Fruit fly (Drosophila melanogaster) whole organism, embryonic: ENCODE results near the gene Cyp12a4.

Experiments
- BtbVII ChIP-seq: fragments of 200-800 bp; sonication (Bioruptor generic); optimal IDR thresholded peaks from 3 replicates; lab custom pipeline; 2017; ENCODE audit warnings: missing biosample characterization, mild to moderate bottlenecking, missing genetic modification characterization
- CG10147 ChIP-seq: fragments of 200-800 bp; sonication (Bioruptor generic); optimal IDR thresholded peaks from 2 replicates; lab custom pipeline; 2019; ENCODE audit warnings: missing biosample characterization, mild to moderate bottlenecking, missing genetic modification characterization, moderate library complexity
- CG12104 ChIP-seq: fragments of 200-800 bp; sonication (Bioruptor generic); optimal IDR thresholded peaks from 3 replicates; lab custom pipeline; 2016; ENCODE audit warnings: missing biosample characterization, missing genetic modification characterization
- CG12155 ChIP-seq: fragments of 200-800 bp; sonication (Bioruptor generic); optimal IDR thresholded peaks from 3 replicates; lab custom pipeline; 2016; ENCODE audit warnings: missing biosample characterization, missing genetic modification characterization
- CG13894 ChIP-seq: fragments of 200-800 bp; sonication (Bioruptor generic); optimal IDR thresholded peaks from 3 replicates; lab custom pipeline; 2018; ENCODE audit warnings: missing biosample characterization, mild to moderate bottlenecking, missing genetic modification characterization, moderate library complexity
- CG14014 ChIP-seq: fragments of 200-800 bp; sonication (Bioruptor generic); IDR thresholded peaks from 2 replicates; pipeline ENCODE4 v1.3.6; 2022; ENCODE audit warnings: missing biosample characterization, missing genetic modification characterization
- CG14667 ChIP-seq: fragments of 200-800 bp; sonication (Bioruptor generic); IDR thresholded peaks from 2 replicates; pipeline ENCODE4 v1.3.6; 2022; ENCODE audit warnings: missing biosample characterization, missing genetic modification characterization
- CG15269 ChIP-seq: fragments of 200-800 bp; sonication (Bioruptor generic); optimal IDR thresholded peaks from 2 replicates; lab custom pipeline; 2018; ENCODE audit warnings: missing biosample characterization, mild to moderate bottlenecking, missing genetic modification characterization, moderate library complexity
- CG17912 ChIP-seq: fragments of 200-800 bp; sonication (Bioruptor generic); optimal IDR thresholded peaks from 2 replicates; lab custom pipeline; 2018; ENCODE audit warnings: missing biosample characterization, mild to moderate bottlenecking, missing genetic modification characterization
- CG34422 ChIP-seq: fragments of 200-800 bp; sonication (Bioruptor generic); IDR thresholded peaks from 3 replicates; pipeline ENCODE4 v1.3.6; 2022; ENCODE audit warnings: missing biosample characterization, missing genetic modification characterization
- CG6254 ChIP-seq: fragments of 200-800 bp; sonication (Bioruptor generic); optimal IDR thresholded peaks from 3 replicates; lab custom pipeline; 2017; ENCODE audit warnings: mild to moderate bottlenecking, missing biosample characterization, missing genetic modification reagents, missing genetic modification characterization
- CG7556 ChIP-seq: fragments of 200-800 bp; sonication (Bioruptor generic); optimal IDR thresholded peaks from 2 replicates; lab custom pipeline; 2017; ENCODE audit warnings: missing biosample characterization, mild to moderate bottlenecking, missing genetic modification characterization
- CG7928 ChIP-seq: fragments of 200-800 bp; sonication (Bioruptor generic); optimal IDR thresholded peaks from 2 replicates; lab custom pipeline; 2017; ENCODE audit warnings: missing biosample characterization, mild to moderate bottlenecking, missing genetic modification characterization
- CG9817 ChIP-seq: fragments of 200-800 bp; sonication (Bioruptor generic); optimal IDR thresholded peaks from 2 replicates; lab custom pipeline; 2018; ENCODE audit warnings: missing biosample characterization, mild to moderate bottlenecking, missing genetic modification characterization, moderate library complexity
- Doc3 ChIP-seq: fragments of 200-800 bp; sonication (Bioruptor generic); IDR thresholded peaks from 3 replicates; pipeline ENCODE4 v1.3.6; 2022; ENCODE audit warnings: missing biosample characterization, missing genetic modification characterization; ENCODE audit not compliant: partially characterized antibody
- GATAe ChIP-seq: fragments of 200-800 bp; sonication (Bioruptor generic); conservative IDR thresholded peaks from 2 replicates; pipeline ENCODE4 v1.3.6; 2022; ENCODE audit warnings: missing biosample characterization, missing genetic modification characterization
- H15 ChIP-seq: fragments of 200-800 bp; sonication (Bioruptor generic); IDR thresholded peaks from 3 replicates; pipeline ENCODE4 v1.3.6; 2022; ENCODE audit warnings: missing biosample characterization, missing genetic modification characterization
- H2.0 ChIP-seq: fragments of 200-800 bp; sonication (Bioruptor generic); IDR thresholded peaks from 2 replicates; pipeline ENCODE4 v1.3.6; 2022; ENCODE audit warnings: missing biosample characterization, missing genetic modification characterization
- HLH3B ChIP-seq: fragments of 200-800 bp; sonication (Bioruptor generic); IDR thresholded peaks from 2 replicates; pipeline ENCODE4 v1.3.6; 2022; ENCODE audit warnings: missing biosample characterization, missing genetic modification characterization
- Hr3 ChIP-seq: fragments of 200-800 bp; sonication (Bioruptor generic); optimal IDR thresholded peaks from 3 replicates; lab custom pipeline; 2016; ENCODE audit warnings: missing biosample characterization, missing genetic modification characterization
- Hr51 ChIP-seq, 2 experiments: fragments of 200-800 bp; sonication (Bioruptor generic); optimal IDR thresholded peaks; 2 replicates in 1 of 2; 3 replicates in 1 of 2; lab custom pipeline; 2016 to 2018; ENCODE audit warnings: missing biosample characterization in 2 of 2, missing genetic modification characterization in 2 of 2, mild to moderate bottlenecking in 1 of 2, moderate library complexity in 1 of 2
- Med ChIP-seq: fragments of 200-800 bp; sonication (Bioruptor generic); peaks from one replicate; lab custom pipeline; 2016; ENCODE audit warnings: missing biosample characterization, missing genetic modification characterization, mild to moderate bottlenecking, inconsistent platforms, moderate library complexity
- Mes4 ChIP-seq: fragments of 200-800 bp; sonication (Bioruptor generic); optimal IDR thresholded peaks from 2 replicates; lab custom pipeline; 2016; ENCODE audit warnings: missing biosample characterization, missing genetic modification characterization
- Opbp ChIP-seq: fragments of 200-800 bp; sonication (Bioruptor generic); IDR thresholded peaks from 3 replicates; pipeline ENCODE4 v1.3.6; 2022; ENCODE audit warnings: missing biosample characterization, missing genetic modification characterization; ENCODE audit not compliant: partially characterized antibody
- Six4 ChIP-seq: fragments of 200-800 bp; sonication (Bioruptor generic); optimal IDR thresholded peaks from 2 replicates; lab custom pipeline; 2016; ENCODE audit warnings: missing biosample characterization, missing genetic modification characterization
- Sox100B ChIP-seq: fragments of 200-800 bp; sonication (Bioruptor generic); optimal IDR thresholded peaks from 3 replicates; lab custom pipeline; 2018; ENCODE audit warnings: missing biosample characterization, mild to moderate bottlenecking, missing genetic modification characterization
- Vsx1 ChIP-seq: fragments of 200-800 bp; sonication (Bioruptor generic); optimal IDR thresholded peaks from 2 replicates; lab custom pipeline; 2017; ENCODE audit warnings: missing biosample characterization, mild to moderate bottlenecking, missing genetic modification characterization, missing genetic modification reagents
- ac ChIP-seq: fragments of 200-800 bp; sonication (Bioruptor generic); optimal IDR thresholded peaks from 3 replicates; lab custom pipeline; 2017; ENCODE audit warnings: missing biosample characterization, mild to moderate bottlenecking, missing genetic modification characterization
- ap ChIP-seq: fragments of 200-800 bp; sonication (Bioruptor generic); IDR thresholded peaks from 2 replicates; pipeline ENCODE4 v1.3.6; 2022; ENCODE audit warnings: missing biosample characterization, missing genetic modification characterization
- ase ChIP-seq: fragments of 200-800 bp; sonication (Bioruptor generic); IDR thresholded peaks from 3 replicates; pipeline ENCODE4 v1.3.6; 2022; ENCODE audit warnings: missing biosample characterization, missing genetic modification characterization
- chn ChIP-seq: fragments of 200-800 bp; sonication (Bioruptor generic); optimal IDR thresholded peaks from 2 replicates; lab custom pipeline; 2016; ENCODE audit warnings: missing biosample characterization, missing genetic modification characterization
- cwo ChIP-seq: fragments of 200-800 bp; sonication (Bioruptor generic); optimal IDR thresholded peaks from 3 replicates; lab custom pipeline; 2017; ENCODE audit warnings: missing biosample characterization, missing genetic modification characterization, mild to moderate bottlenecking, moderate library complexity, missing genetic modification reagents
- dimm ChIP-seq: fragments of 200-800 bp; sonication (Bioruptor generic); IDR thresholded peaks from 2 replicates; pipeline ENCODE4 v1.3.6; 2022; ENCODE audit warnings: missing biosample characterization, missing genetic modification characterization
- fd96Cb ChIP-seq: fragments of 200-800 bp; sonication (Bioruptor generic); optimal IDR thresholded peaks from 2 replicates; lab custom pipeline; 2018; ENCODE audit warnings: missing biosample characterization, mild to moderate bottlenecking, missing genetic modification characterization, moderate library complexity
- gcm2 ChIP-seq: fragments of 200-800 bp; sonication (Bioruptor generic); optimal IDR thresholded peaks from 2 replicates; lab custom pipeline; 2016; ENCODE audit warnings: missing biosample characterization, missing genetic modification characterization
- gem ChIP-seq: fragments of 200-800 bp; sonication (Bioruptor generic); optimal IDR thresholded peaks from 2 replicates; lab custom pipeline; 2019; ENCODE audit warnings: missing biosample characterization, mild to moderate bottlenecking, missing genetic modification characterization, moderate library complexity
- grn ChIP-seq: fragments of 200-800 bp; sonication (Bioruptor generic); optimal IDR thresholded peaks from 3 replicates; lab custom pipeline; 2017; ENCODE audit warnings: missing biosample characterization, missing genetic modification characterization
- gt ChIP-seq: fragments of 200-800 bp; sonication (Bioruptor generic); IDR thresholded peaks from 2 replicates; pipeline ENCODE4 v1.3.6; 2022; ENCODE audit warnings: missing biosample characterization, missing genetic modification characterization
- hbn ChIP-seq: fragments of 200-800 bp; sonication (Bioruptor generic); IDR thresholded peaks from 2 replicates; pipeline ENCODE4 v1.3.6; 2022; ENCODE audit warnings: missing biosample characterization, missing genetic modification characterization; ENCODE audit not compliant: partially characterized antibody
- ind ChIP-seq: fragments of 200-800 bp; sonication (Bioruptor generic); optimal IDR thresholded peaks from 3 replicates; lab custom pipeline; 2016; ENCODE audit warnings: missing biosample characterization, missing genetic modification characterization
- lab ChIP-seq: fragments of 200-800 bp; sonication (Bioruptor generic); optimal IDR thresholded peaks from 3 replicates; lab custom pipeline; 2017; ENCODE audit warnings: missing biosample characterization, missing genetic modification characterization, mild to moderate bottlenecking, moderate library complexity, missing genetic modification reagents
- lov ChIP-seq, 2 experiments: fragments of 200-800 bp in 1 of 2; fragments of >200 bp in 1 of 2; sonication (Bioruptor generic) in 1 of 2; IDR thresholded peaks in 1 of 2; optimal IDR thresholded peaks in 1 of 2; 2 replicates in 1 of 2; 3 replicates in 1 of 2; pipeline versions ENCODE4 v1.3.6 to Lab custom; 2017 to 2022; ENCODE audit warnings: missing biosample characterization in 1 of 2, missing genetic modification characterization in 1 of 2
- nom ChIP-seq: fragments of 200-800 bp; sonication (Bioruptor generic); optimal IDR thresholded peaks from 2 replicates; lab custom pipeline; 2017; ENCODE audit warnings: missing biosample characterization, missing genetic modification characterization, mild to moderate bottlenecking, moderate library complexity, missing genetic modification reagents
- pan ChIP-seq, 4 experiments: fragments of >200 bp in 3 of 4; fragments of 200-800 bp in 1 of 4; sonication (Bioruptor generic) in 1 of 4; optimal IDR thresholded peaks in 3 of 4; IDR thresholded peaks in 1 of 4; 2 replicates each; pipeline versions ENCODE4 v1.3.6 to Lab custom; 2017 to 2022; ENCODE audit warnings: missing biosample characterization in 2 of 4, missing genetic modification characterization in 2 of 4, mixed read lengths in 1 of 4
- pnt ChIP-seq: fragments of 200-800 bp; sonication (Bioruptor generic); optimal IDR thresholded peaks from 3 replicates; lab custom pipeline; 2016; ENCODE audit warnings: missing biosample characterization, missing genetic modification characterization
- pum ChIP-seq: fragments of 200-800 bp; sonication (Bioruptor generic); optimal IDR thresholded peaks from 2 replicates; lab custom pipeline; 2016; ENCODE audit warnings: missing biosample characterization, missing genetic modification characterization
- pzg ChIP-seq: fragments of 200-800 bp; sonication (Bioruptor generic); optimal IDR thresholded peaks from 3 replicates; lab custom pipeline; 2018; ENCODE audit warnings: missing biosample characterization, mild to moderate bottlenecking, missing genetic modification characterization, moderate library complexity
- slbo ChIP-seq: fragments of 200-800 bp; sonication (Bioruptor generic); IDR thresholded peaks from 2 replicates; pipeline ENCODE4 v1.3.6; 2022; ENCODE audit warnings: missing biosample characterization, missing genetic modification characterization
- zen ChIP-seq: fragments of 200-800 bp; sonication (Bioruptor generic); optimal IDR thresholded peaks from 3 replicates; lab custom pipeline; 2018; ENCODE audit warnings: missing biosample characterization, mild to moderate bottlenecking, missing genetic modification characterization, moderate library complexity
- zfh2 ChIP-seq: fragments of 200-800 bp; sonication (Bioruptor generic); optimal IDR thresholded peaks from 2 replicates; lab custom pipeline; 2016; ENCODE audit warnings: missing biosample characterization, missing genetic modification characterization

Gene Cyp12a4

DNA sequence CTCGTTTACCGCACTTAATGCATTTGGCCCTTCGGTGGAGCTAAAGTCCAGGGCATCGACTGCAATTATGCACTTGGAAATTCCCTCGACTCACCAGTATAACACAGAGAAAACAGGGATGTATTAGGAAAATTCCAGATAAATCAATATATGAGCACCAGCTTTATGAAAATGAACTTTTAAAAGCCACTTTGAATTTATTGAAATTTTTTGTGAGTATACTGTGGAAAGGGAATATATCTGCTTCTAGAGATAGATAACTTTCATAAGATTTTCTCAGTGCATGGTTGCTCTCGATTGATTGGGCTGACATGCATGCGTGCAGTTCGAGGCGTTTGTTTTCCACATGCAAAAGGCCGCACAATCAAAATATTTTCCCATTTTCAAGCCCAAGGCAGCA lies 29.1 kb upstream of the Cyp12a4 start (continued):
- TF ChIP-seq CG7556 (no peak), CG34422 (GFP tag; lab: Robert Waterston, UW) (no peak), H15 (GFP tag; lab: Robert Waterston, UW) (no peak), hbn (GFP tag; lab: Robert Waterston, UW) (no peak), lab (no peak), ap (peak; percentile 47; the same call in 1 of the 2 replicates), CG7928 (GFP tag; lab: Kevin White, UChicago) (no peak), gcm2 (GFP tag; lab: Kevin White, UChicago) (no peak), CG14014 (GFP tag; lab: Robert Waterston, UW) (no peak), pnt (GFP tag; lab: Kevin White, UChicago) (no peak), pum (GFP tag; lab: Kevin White, UChicago) (peak; percentile 13), ac (GFP tag; lab: Kevin White, UChicago) (no peak), CG12155 (no peak), slbo (GFP tag; lab: Robert Waterston, UW) (no peak), Hr51 (GFP tag; optimal IDR thresholded peaks at IDR 0.05; lab: Kevin White, UChicago) (peak in 1 of 2 experiments; percentile 63), CG13894 (tag; lab: Kevin White, UChicago) (no peak), grn (GFP tag; lab: Kevin White, UChicago) (no peak), GATAe (no peak), CG10147 (GFP tag; lab: Kevin White, UChicago) (no peak), HLH3B (GFP tag; lab: Robert Waterston, UW) (no peak), zfh2 (GFP tag; lab: Kevin White, UChicago) (no peak), CG9817 (tag; lab: Kevin White, UChicago) (no peak), CG12104 (no peak), Sox100B (GFP tag; lab: Kevin White, UChicago) (no peak), ase (GFP tag; lab: Robert Waterston, UW) (no peak), CG17912 (GFP tag; lab: Kevin White, UChicago) (no peak), Opbp (GFP tag; lab: Robert Waterston, UW) (no peak), fd96Cb (tag; lab: Kevin White, UChicago) (peak; percentile 54), cwo (no peak), gem (tag; lab: Kevin White, UChicago) (peak; percentile 72), chn (GFP tag; lab: Kevin White, UChicago) (no peak), Hr3 (GFP tag; lab: Kevin White, UChicago) (no peak), H2.0 (no peak), zen (tag; lab: Kevin White, UChicago) (no peak), Med (peak; percentile 10), CG14667 (0 out of 2 replicates have a peak, but pooled peaks have one; percentile 28), pan (optimal IDR thresholded peaks at IDR 0.05; lab: Kevin White, UChicago) (no peak), pan (GFP tag; optimal IDR thresholded peaks at IDR 0.05 in 1 of 2, IDR thresholded peaks at IDR 0.05 in 1 of 2) (no peak), dimm (no peak), Six4 (GFP tag; lab: Kevin White, UChicago) (no peak), Mes4 (GFP tag; lab: Kevin White, UChicago) (peak; percentile 30), CG15269 (tag; lab: Kevin White, UChicago) (no peak), nom (GFP tag; lab: Kevin White, UChicago) (peak; percentile 78), BtbVII (GFP tag; lab: Kevin White, UChicago) (no peak), CG6254 (peak; percentile 1), Vsx1 (GFP tag; lab: Kevin White, UChicago) (no peak), ind (GFP tag; lab: Kevin White, UChicago) (no peak), lov (optimal IDR thresholded peaks at IDR 0.05; lab: Kevin White, UChicago) (no peak), lov (GFP tag; IDR thresholded peaks at IDR 0.05; lab: Robert Waterston, UW) (0 out of 3 replicates have a peak, but pooled peaks have one; percentile 69), pzg (GFP tag; lab: Kevin White, UChicago) (no peak), Doc3 (GFP tag; lab: Robert Waterston, UW) (no peak), gt (GFP tag; lab: Robert Waterston, UW) (no peak)
